Fruit fly (Drosophila melanogaster): ENCODE data around the gene NijA.

dm6 chr3L:10702216-10702615 lies 5.5 kb upstream of the NijA start:
- TF ChIP-seq usp (GFP tag; optimal IDR thresholded peaks at IDR 0.05) (no peak), EcR (GFP tag; optimal IDR thresholded peaks at IDR 0.05) (no peak)
